Fruit fly (Drosophila melanogaster): Measurements from ENCODE around the gene AIF.

AIF gene

DNA sequence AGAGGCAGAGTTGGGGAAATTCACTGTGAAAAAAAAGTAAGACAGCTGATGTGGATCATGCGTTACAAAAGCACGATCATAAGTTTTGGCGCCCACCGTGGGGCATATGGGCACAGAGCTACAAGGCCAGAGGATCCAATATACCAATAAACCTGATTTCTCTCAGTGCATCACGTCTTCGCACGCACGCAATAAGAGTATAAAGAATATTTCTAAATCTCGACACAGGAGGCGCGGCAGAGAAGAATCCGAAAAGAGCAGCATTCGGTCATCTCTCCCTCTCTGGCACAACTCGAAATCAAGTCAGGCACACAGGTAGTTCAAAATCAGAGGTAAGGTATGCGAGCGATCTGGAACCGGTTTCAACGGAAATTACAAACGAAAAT lies 12.0 kb downstream of the AIF start (continued):
- TF ChIP-seq Atf3 (GFP tag; optimal IDR thresholded peaks at IDR 0.05) (peak; percentile 94), CG10274 (GFP tag; optimal IDR thresholded peaks at IDR 0.05) (peak; percentile 78), CG9932 (GFP tag; IDR thresholded peaks at IDR 0.05) (peak; percentile 85), ro (GFP tag; IDR thresholded peaks at IDR 0.05) (peak; percentile 84), Ets97D (GFP tag; optimal IDR thresholded peaks at IDR 0.05) (peak; percentile 66), BtbVII (GFP tag; optimal IDR thresholded peaks at IDR 0.05) (peak; percentile 79), hkb (optimal IDR thresholded peaks at IDR 0.05) (no peak), hkb (GFP tag; IDR thresholded peaks at IDR 0.05) (peak; percentile 91), CG6654 (GFP tag; optimal IDR thresholded peaks at IDR 0.05) (peak; percentile 70), jumu (GFP tag; optimal IDR thresholded peaks at IDR 0.05) (peak; percentile 97), CG8944 (GFP tag; optimal IDR thresholded peaks at IDR 0.05) (peak; percentile 90), Opbp (GFP tag; IDR thresholded peaks at IDR 0.05; ENCODE audit: partially characterized antibody) (no peak), sr (GFP tag; IDR thresholded peaks at IDR 0.05) (peak; percentile 82; the same call in 2 of the 3 replicates), dpn (GFP tag; optimal IDR thresholded peaks at IDR 0.05) (peak; percentile 78 to 88), CG3847 (GFP tag; IDR thresholded peaks at IDR 0.05) (peak; percentile 84), CG10543 (GFP tag; optimal IDR thresholded peaks at IDR 0.05) (no peak), sob (GFP tag; IDR thresholded peaks at IDR 0.05) (peak; percentile 90), Nf-YB (GFP tag; optimal IDR thresholded peaks at IDR 0.05) (peak; percentile 58), Sin3A (optimal IDR thresholded peaks at IDR 0.05) (no peak), inv (GFP tag; IDR thresholded peaks at IDR 0.05; ENCODE audit: partially characterized antibody) (no peak), grn (GFP tag; optimal IDR thresholded peaks at IDR 0.05) (no peak), knrl (GFP tag; IDR thresholded peaks at IDR 0.05; ENCODE audit: partially characterized antibody) (no peak), pho (GFP tag; optimal IDR thresholded peaks at IDR 0.05) (peak; percentile 81), tll (GFP tag; optimal IDR thresholded peaks at IDR 0.05) (peak in 1 of 2 experiments; percentile 56), fd3F (GFP tag; optimal IDR thresholded peaks at IDR 0.05) (peak; percentile 40), ase (GFP tag; IDR thresholded peaks at IDR 0.05) (peak; percentile 90), fd96Cb (tag; optimal IDR thresholded peaks at IDR 0.05) (peak; percentile 92), salm (tag; optimal IDR thresholded peaks at IDR 0.05) (peak; percentile 85), fu2 (GFP tag; optimal IDR thresholded peaks at IDR 0.05) (peak; percentile 84), CG14965 (GFP tag; optimal IDR thresholded peaks at IDR 0.05; ENCODE audit: borderline replicate concordance) (peak; percentile 40), Fer1 (GFP tag; optimal IDR thresholded peaks at IDR 0.05) (peak; percentile 40), Nf-YC (tag; optimal IDR thresholded peaks at IDR 0.05) (peak; percentile 27), CG12155 (GFP tag; optimal IDR thresholded peaks at IDR 0.05) (peak; percentile 69), CG4404 (GFP tag; IDR thresholded peaks at IDR 0.05) (peak; percentile 96), kni (GFP tag; optimal IDR thresholded peaks at IDR 0.05) (peak; percentile 93), gsb (GFP tag; IDR thresholded peaks at IDR 0.05) (peak; percentile 75), CG12219 (GFP tag; optimal IDR thresholded peaks at IDR 0.05) (peak; percentile 80), Antp (GFP tag; optimal IDR thresholded peaks at IDR 0.05) (peak; percentile 91), CG8089 (GFP tag; optimal IDR thresholded peaks at IDR 0.05) (peak; percentile 90), Oaz (GFP tag; IDR thresholded peaks at IDR 0.05) (peak; percentile 73), Dbx (GFP tag; IDR thresholded peaks at IDR 0.05) (peak; percentile 80), CoRest (tag; optimal IDR thresholded peaks at IDR 0.05) (peak; percentile 88), Neu2 (GFP tag; optimal IDR thresholded peaks at IDR 0.05; ENCODE audit: borderline replicate concordance) (peak; percentile 84), CG18476 (GFP tag; optimal IDR thresholded peaks at IDR 0.05) (peak; percentile 85), CG7357 (GFP tag; IDR thresholded peaks at IDR 0.05) (peak; percentile 85), CG18011 (GFP tag; optimal IDR thresholded peaks at IDR 0.05) (peak; percentile 40), CG3281 (GFP tag; optimal IDR thresholded peaks at IDR 0.05) (peak; percentile 62), lbe (GFP tag; optimal IDR thresholded peaks at IDR 0.05) (peak; percentile 66), PHDP (tag; optimal IDR thresholded peaks at IDR 0.05) (peak; percentile 83), sug (tag; optimal IDR thresholded peaks at IDR 0.05) (no peak), zen (tag; optimal IDR thresholded peaks at IDR 0.05) (peak; percentile 86)
